Fruit fly (Drosophila melanogaster) S2 (cell line): ENCODE data around the gene senju.

Source experiments
- CG8478 ChIP-seq: fragments of >200 bp; optimal IDR thresholded peaks from 2 replicates; lab custom pipeline; 2018
- CTCF ChIP-seq, 2 experiments: fragments of >200 bp; optimal IDR thresholded peaks; 2 replicates each; lab custom pipeline; 2018

DNA sequence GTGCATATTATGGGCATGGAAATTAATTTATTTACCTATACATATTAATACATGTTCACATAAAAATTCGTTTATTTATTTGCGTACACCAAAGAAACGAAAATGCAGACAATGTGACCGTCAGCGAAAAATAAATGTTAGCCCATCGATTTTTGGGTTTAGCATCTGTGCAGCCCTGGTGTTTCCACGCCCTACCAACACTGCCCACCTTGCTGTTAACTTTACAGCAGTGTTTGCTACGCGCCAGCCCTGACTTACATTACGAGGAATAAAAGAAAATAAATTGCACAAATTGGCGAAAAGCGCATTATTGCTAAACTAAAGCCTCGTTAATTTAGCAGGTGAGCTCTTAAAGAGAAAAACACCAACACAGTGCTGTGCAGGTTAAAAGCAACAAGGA lies 9.6 kb upstream of the senju start, which contains the start of the genes CG33995, CG44000 and CG44001:
- TF ChIP-seq CTCF (optimal IDR thresholded peaks at IDR 0.05; lab: Kevin White, UChicago) (peak in 1 of 2 experiments; percentile 23), CG8478 (lab: Kevin White, UChicago) (no peak)
